Fruit fly (Drosophila melanogaster): ENCODE data around the gene Ndc80.

DNA sequence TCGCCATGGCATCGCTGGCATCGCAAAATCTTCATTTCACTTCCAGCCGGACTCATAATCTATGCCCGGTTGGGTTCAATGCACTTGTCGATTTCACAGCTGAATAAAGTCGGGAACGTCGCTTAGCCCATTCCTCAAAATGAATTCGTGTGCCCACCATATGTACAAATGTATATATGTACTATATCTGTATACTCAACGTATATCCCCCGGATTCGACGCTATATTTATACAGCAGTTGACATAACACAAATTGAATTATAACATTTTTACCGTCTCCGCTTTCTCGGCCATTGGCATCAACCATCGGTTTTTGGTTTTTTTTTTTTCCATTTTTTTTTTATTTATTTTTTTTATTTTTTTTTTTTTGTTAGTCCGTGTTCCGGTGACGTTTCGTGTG, 41.6 kb downstream of the Ndc80 start:
- TF ChIP-seq br (optimal IDR thresholded peaks at IDR 0.05), result no peak
- TF ChIP-seq CG1792 (GFP tag; optimal IDR thresholded peaks at IDR 0.05), result no peak
